Worm (Caenorhabditis elegans) whole organism, young adult: ENCODE measurements around the gene C32D5.7.

Experiments used
- D2030.7 ChIP-seq: fragments of 200-800 bp; sonication (Bioruptor generic); IDR thresholded peaks from 2 replicates; pipeline ENCODE4 v1.3.6; 2022; ENCODE audit warnings: missing genetic modification reagents, missing genetic modification characterization, missing compliant biosample characterization
- F10E7.11 ChIP-seq: sonication (generic microtip); optimal IDR thresholded peaks from 2 replicates; lab custom pipeline; 2017; ENCODE audit warnings: mild to moderate bottlenecking, missing genetic modification characterization, moderate library complexity, missing compliant biosample characterization
- akir-1 ChIP-seq: fragments of 200-800 bp; sonication (Bioruptor generic); optimal IDR thresholded peaks from 2 replicates; lab custom pipeline; 2018; ENCODE audit warnings: mild to moderate bottlenecking, missing genetic modification characterization, moderate library complexity, missing compliant biosample characterization
- dox-1 ChIP-seq: fragments of 200-800 bp; sonication (Bioruptor generic); IDR thresholded peaks from 2 replicates; pipeline ENCODE4 v1.3.6; 2022; ENCODE audit warnings: missing genetic modification reagents, missing genetic modification characterization, missing compliant biosample characterization
- egl-44 ChIP-seq: fragments of 200-800 bp; sonication (Bioruptor generic); IDR thresholded peaks from 2 replicates; pipeline ENCODE4 v1.3.6; 2022; ENCODE audit warnings: missing genetic modification reagents, missing genetic modification characterization, missing compliant biosample characterization
- ets-4 ChIP-seq: fragments of 200-800 bp; sonication (Bioruptor generic); optimal IDR thresholded peaks from 2 replicates; lab custom pipeline; 2018; ENCODE audit warnings: mild to moderate bottlenecking, missing genetic modification characterization, missing compliant biosample characterization
- madf-8 ChIP-seq: fragments of 200-800 bp; sonication (Bioruptor generic); conservative IDR thresholded peaks from 2 replicates; pipeline ENCODE4 v1.3.6; 2022; ENCODE audit warnings: missing genetic modification reagents, missing genetic modification characterization, missing compliant biosample characterization
- nfya-1 ChIP-seq: sonication (generic microtip); optimal IDR thresholded peaks from 2 replicates; lab custom pipeline; 2017; ENCODE audit warnings: antibody characterized with exemption, missing compliant biosample characterization, missing genetic modification characterization, borderline replicate concordance; ENCODE audit not compliant: insufficient read depth
- pha-4 ChIP-seq: fragments of 150-350 bp; sonication (generic microtip); optimal IDR thresholded peaks from 2 replicates; lab custom pipeline; 2014; ENCODE audit warnings: missing biosample characterization, missing genetic modification reagents, missing genetic modification characterization
- ztf-18 ChIP-seq: sonication (generic microtip); optimal IDR thresholded peaks from 2 replicates; lab custom pipeline; 2016; ENCODE audit warnings: missing genotype, mild to moderate bottlenecking, missing genetic modification characterization, missing compliant biosample characterization

- TF ChIP-seq D2030.7 (GFP tag; lab: Robert Waterston, UW): no peak
- TF ChIP-seq F10E7.11 (tag; lab: Kevin White, UChicago): no peak
- TF ChIP-seq nfya-1 (tag; lab: Kevin White, UChicago): no peak
- no peak for TF ChIP-seq akir-1
- TF ChIP-seq ztf-18 (tag; lab: Kevin White, UChicago): no peak
- TF ChIP-seq madf-8 (GFP tag; lab: Robert Waterston, UW): no peak
- TF ChIP-seq dox-1: no peak
- TF ChIP-seq egl-44 (GFP tag; lab: Robert Waterston, UW): no peak
- TF ChIP-seq pha-4: no peak
- no peak for TF ChIP-seq ets-4 (GFP tag; lab: Kevin White, UChicago)
Measured at ce11 chrII:6288104-6288503, 51.7 kb downstream of the C32D5.7 start.
